Fruit fly (Drosophila melanogaster) whole organism, embryonic: ENCODE measurements around the gene dgrn.
A peak's percentile ranks its signal among the peaks of the same experiment; 100 is the strongest.

Experiments
- Abd-B ChIP-seq: fragments of 200-800 bp; sonication (Bioruptor generic); optimal IDR thresholded peaks from 2 replicates; lab custom pipeline; 2018; ENCODE audit warnings: missing biosample characterization, mild to moderate bottlenecking, missing genetic modification characterization, moderate library complexity
- Adf1 ChIP-seq: fragments of 200-800 bp; sonication (Bioruptor generic); IDR thresholded peaks from 2 replicates; pipeline ENCODE4 v1.3.6; 2022; ENCODE audit warnings: missing biosample characterization, missing genetic modification characterization
- Aef1 ChIP-seq: fragments of 200-800 bp; sonication (Bioruptor generic); IDR thresholded peaks from 3 replicates; pipeline ENCODE4 v1.3.6; 2022; ENCODE audit warnings: missing biosample characterization, missing genetic modification characterization
- CG11247 ChIP-seq: fragments of 200-800 bp; sonication (Bioruptor generic); IDR thresholded peaks from 2 replicates; pipeline ENCODE4 v1.3.6; 2022; ENCODE audit warnings: missing biosample characterization, missing genetic modification characterization
- CG11723 ChIP-seq: fragments of 200-800 bp; sonication (Bioruptor generic); optimal IDR thresholded peaks from 2 replicates; lab custom pipeline; 2017; ENCODE audit warnings: missing biosample characterization, mild to moderate bottlenecking, missing genetic modification characterization
- CG12236 ChIP-seq: fragments of 200-800 bp; sonication (Bioruptor generic); optimal IDR thresholded peaks from 2 replicates; lab custom pipeline; 2016; ENCODE audit warnings: missing biosample characterization, missing genetic modification characterization
- CG16779 ChIP-seq: fragments of 200-800 bp; sonication (Bioruptor generic); IDR thresholded peaks from 2 replicates; pipeline ENCODE4 v1.3.6; 2022; ENCODE audit warnings: missing biosample characterization, missing genetic modification characterization
- CG16815 ChIP-seq: fragments of 200-800 bp; sonication (Bioruptor generic); optimal IDR thresholded peaks from 3 replicates; lab custom pipeline; 2017; ENCODE audit warnings: missing biosample characterization, mild to moderate bottlenecking, missing genetic modification characterization
- CG2116 ChIP-seq: fragments of 200-800 bp; sonication (Bioruptor generic); optimal IDR thresholded peaks from 3 replicates; lab custom pipeline; 2018; ENCODE audit warnings: missing biosample characterization, mild to moderate bottlenecking, missing genetic modification characterization
- CG2199 ChIP-seq: fragments of 200-800 bp; sonication (Bioruptor generic); IDR thresholded peaks from 3 replicates; pipeline ENCODE4 v1.3.6; 2022; ENCODE audit warnings: missing biosample characterization, missing genetic modification characterization
- CG2678 ChIP-seq: fragments of 200-800 bp; sonication (Bioruptor generic); optimal IDR thresholded peaks from 3 replicates; lab custom pipeline; 2019; ENCODE audit warnings: missing biosample characterization, mild to moderate bottlenecking, missing genetic modification characterization, moderate library complexity
- CG2889 ChIP-seq: fragments of 200-800 bp; sonication (Bioruptor generic); IDR thresholded peaks from 3 replicates; pipeline ENCODE4 v1.3.6; 2022; ENCODE audit warnings: missing biosample characterization, missing genetic modification characterization
- CG34376 ChIP-seq: fragments of 200-800 bp; sonication (Bioruptor generic); optimal IDR thresholded peaks from 2 replicates; lab custom pipeline; 2018; ENCODE audit warnings: missing biosample characterization, mild to moderate bottlenecking, missing genetic modification characterization
- CG3726 ChIP-seq: fragments of 200-800 bp; sonication (Bioruptor generic); IDR thresholded peaks from 3 replicates; pipeline ENCODE4, ENCODE4 v1.3.6; 2022; ENCODE audit warnings: missing biosample characterization, missing genetic modification characterization
- CG4617 ChIP-seq: fragments of 200-800 bp; sonication (Bioruptor generic); optimal IDR thresholded peaks from 3 replicates; lab custom pipeline; 2016; ENCODE audit warnings: missing biosample characterization, missing genetic modification characterization, borderline replicate concordance
- CG8478 ChIP-seq: fragments of >200 bp; optimal IDR thresholded peaks from 2 replicates; lab custom pipeline; 2018
- CG8944 ChIP-seq: fragments of 200-800 bp; sonication (Bioruptor generic); optimal IDR thresholded peaks from 3 replicates; lab custom pipeline; 2016; ENCODE audit warnings: missing biosample characterization, missing genetic modification characterization
- D ChIP-seq, 2 experiments: fragments of 200-800 bp in 1 of 2; fragments of >200 bp in 1 of 2; sonication (Bioruptor generic) in 1 of 2; optimal IDR thresholded peaks; 2 replicates in 1 of 2; 3 replicates in 1 of 2; lab custom pipeline; 2017; ENCODE audit warnings: mild to moderate bottlenecking in 1 of 2, missing biosample characterization in 1 of 2, missing genetic modification characterization in 1 of 2, missing genetic modification reagents in 1 of 2
- Dad ChIP-seq: fragments of 200-800 bp; sonication (Bioruptor generic); optimal IDR thresholded peaks from 3 replicates; lab custom pipeline; 2016; ENCODE audit warnings: missing biosample characterization, missing genetic modification characterization
- Dfd ChIP-seq, 2 experiments: fragments of >200 bp; optimal IDR thresholded peaks; 2 replicates each; lab custom pipeline; 2017; ENCODE audit warnings: missing biosample characterization in 2 of 2, missing genetic modification characterization in 2 of 2
- Doc2 ChIP-seq: fragments of 200-800 bp; sonication (Bioruptor generic); IDR thresholded peaks from 2 replicates; pipeline ENCODE4 v1.3.6; 2022; ENCODE audit warnings: missing biosample characterization, missing genetic modification characterization
- GATAe ChIP-seq: fragments of 200-800 bp; sonication (Bioruptor generic); conservative IDR thresholded peaks from 2 replicates; pipeline ENCODE4 v1.3.6; 2022; ENCODE audit warnings: missing biosample characterization, missing genetic modification characterization
- Hmx ChIP-seq: fragments of 200-800 bp; sonication (Bioruptor generic); optimal IDR thresholded peaks from 2 replicates; lab custom pipeline; 2016; ENCODE audit warnings: missing biosample characterization, missing genetic modification characterization
- Med ChIP-seq: fragments of 200-800 bp; sonication (Bioruptor generic); peaks from one replicate; lab custom pipeline; 2016; ENCODE audit warnings: missing biosample characterization, missing genetic modification characterization, mild to moderate bottlenecking, inconsistent platforms, moderate library complexity
- PHDP ChIP-seq: fragments of 200-800 bp; sonication (Bioruptor generic); optimal IDR thresholded peaks from 3 replicates; lab custom pipeline; 2018; ENCODE audit warnings: missing biosample characterization, mild to moderate bottlenecking, missing genetic modification characterization, moderate library complexity
- Pdp1 ChIP-seq, 2 experiments: fragments of 200-800 bp; sonication (Bioruptor generic); optimal IDR thresholded peaks; 3 replicates each; lab custom pipeline; 2016; ENCODE audit warnings: missing biosample characterization in 2 of 2, missing genetic modification characterization in 2 of 2, mild to moderate bottlenecking in 1 of 2, moderate library complexity in 1 of 2
- chinmo ChIP-seq: fragments of 200-800 bp; sonication (Bioruptor generic); IDR thresholded peaks from 4 replicates; pipeline ENCODE4 v1.3.6; 2022; ENCODE audit warnings: missing biosample characterization, missing genetic modification characterization; ENCODE audit not compliant: partially characterized antibody
- crol ChIP-seq: fragments of 200-800 bp; sonication (Bioruptor generic); IDR thresholded peaks from 2 replicates; pipeline ENCODE4 v1.3.6; 2022; ENCODE audit warnings: missing biosample characterization, missing genetic modification characterization
- cwo ChIP-seq: fragments of 200-800 bp; sonication (Bioruptor generic); optimal IDR thresholded peaks from 3 replicates; lab custom pipeline; 2017; ENCODE audit warnings: missing biosample characterization, missing genetic modification characterization, mild to moderate bottlenecking, moderate library complexity, missing genetic modification reagents
- dimm ChIP-seq: fragments of 200-800 bp; sonication (Bioruptor generic); IDR thresholded peaks from 2 replicates; pipeline ENCODE4 v1.3.6; 2022; ENCODE audit warnings: missing biosample characterization, missing genetic modification characterization
- exex ChIP-seq: fragments of 200-800 bp; sonication (Bioruptor generic); optimal IDR thresholded peaks from 4 replicates; lab custom pipeline; 2018; ENCODE audit warnings: missing biosample characterization, mild to moderate bottlenecking, missing genetic modification characterization, moderate library complexity
- fd96Cb ChIP-seq: fragments of 200-800 bp; sonication (Bioruptor generic); optimal IDR thresholded peaks from 2 replicates; lab custom pipeline; 2018; ENCODE audit warnings: missing biosample characterization, mild to moderate bottlenecking, missing genetic modification characterization, moderate library complexity
- grn ChIP-seq: fragments of 200-800 bp; sonication (Bioruptor generic); optimal IDR thresholded peaks from 3 replicates; lab custom pipeline; 2017; ENCODE audit warnings: missing biosample characterization, missing genetic modification characterization
- hb ChIP-seq: fragments of 200-800 bp; sonication (Bioruptor generic); IDR thresholded peaks from 3 replicates; pipeline ENCODE4 v1.3.6; 2022; ENCODE audit warnings: missing biosample characterization, missing genetic modification characterization; ENCODE audit not compliant: partially characterized antibody
- kni ChIP-seq: fragments of 200-800 bp; sonication (Bioruptor generic); optimal IDR thresholded peaks from 3 replicates; lab custom pipeline; 2017; ENCODE audit warnings: mild to moderate bottlenecking, missing biosample characterization, missing genetic modification reagents, missing genetic modification characterization
- mirr ChIP-seq: fragments of 200-800 bp; sonication (Bioruptor generic); optimal IDR thresholded peaks from 3 replicates; lab custom pipeline; 2018; ENCODE audit warnings: missing biosample characterization, mild to moderate bottlenecking, missing genetic modification characterization
- nau ChIP-seq: fragments of 200-800 bp; sonication (Bioruptor generic); optimal IDR thresholded peaks from 3 replicates; lab custom pipeline; 2017; ENCODE audit warnings: missing biosample characterization, mild to moderate bottlenecking, missing genetic modification characterization, missing genetic modification reagents
- pho ChIP-seq: fragments of 200-800 bp; sonication (Bioruptor generic); optimal IDR thresholded peaks from 2 replicates; lab custom pipeline; 2016; ENCODE audit warnings: missing biosample characterization, missing genetic modification characterization
- pnt ChIP-seq: fragments of 200-800 bp; sonication (Bioruptor generic); optimal IDR thresholded peaks from 3 replicates; lab custom pipeline; 2016; ENCODE audit warnings: missing biosample characterization, missing genetic modification characterization
- schlank ChIP-seq: fragments of 200-800 bp; sonication (Bioruptor generic); optimal IDR thresholded peaks from 2 replicates; lab custom pipeline; 2018; ENCODE audit warnings: missing biosample characterization, mild to moderate bottlenecking, missing genetic modification characterization
- sug ChIP-seq: fragments of 200-800 bp; optimal IDR thresholded peaks from 2 replicates; lab custom pipeline; 2019; ENCODE audit warnings: missing biosample characterization, mild to moderate bottlenecking, missing genetic modification characterization, moderate library complexity
- zfh1 ChIP-seq: fragments of 200-800 bp; sonication (Bioruptor generic); IDR thresholded peaks from 3 replicates; pipeline ENCODE4 v1.3.6; 2022; ENCODE audit warnings: missing biosample characterization, missing genetic modification characterization

dgrn gene

dm6 chr3R:5841290-5841689 lies 16.9 kb downstream of the dgrn start:
- TF ChIP-seq D (optimal IDR thresholded peaks at IDR 0.05; lab: Kevin White, UChicago) (no peak), D (GFP tag; optimal IDR thresholded peaks at IDR 0.05; lab: Kevin White, UChicago) (no peak), Pdp1 (GFP tag; optimal IDR thresholded peaks at IDR 0.05; lab: Kevin White, UChicago) (peak in 1 of 2 experiments; percentile 22), CG2678 (no peak), exex (tag; lab: Kevin White, UChicago) (peak; percentile 96), CG2116 (no peak), grn (GFP tag; lab: Kevin White, UChicago) (peak; percentile 82), CG3726 (GFP tag; lab: Robert Waterston, UW) (no peak), Doc2 (no peak), Dad (GFP tag; lab: Kevin White, UChicago) (no peak), crol (GFP tag; lab: Robert Waterston, UW) (no peak), CG11723 (GFP tag; lab: Kevin White, UChicago) (no peak), CG2889 (no peak), CG34376 (GFP tag; lab: Kevin White, UChicago) (peak; percentile 73), Dfd (GFP tag; optimal IDR thresholded peaks at IDR 0.05; lab: Kevin White, UChicago) (no peak), dimm (GFP tag; lab: Robert Waterston, UW) (no peak), CG16815 (no peak), CG12236 (GFP tag; lab: Kevin White, UChicago) (no peak), pnt (GFP tag; lab: Kevin White, UChicago) (no peak), Med (peak; percentile 21), CG11247 (no peak), pho (no peak), CG8944 (GFP tag; lab: Kevin White, UChicago) (no peak), cwo (GFP tag; lab: Kevin White, UChicago) (peak; percentile 88), Abd-B (GFP tag; lab: Kevin White, UChicago) (no peak), fd96Cb (no peak), chinmo (0 out of 4 replicates have a peak, but pooled peaks have one; percentile 17), nau (GFP tag; lab: Kevin White, UChicago) (no peak), sug (tag; lab: Kevin White, UChicago) (peak; percentile 74), schlank (tag; lab: Kevin White, UChicago) (no peak), mirr (GFP tag; lab: Kevin White, UChicago) (peak; percentile 75), hb (GFP tag; lab: Robert Waterston, UW) (no peak), zfh1 (GFP tag; lab: Robert Waterston, UW) (no peak), Adf1 (GFP tag; lab: Robert Waterston, UW) (no peak), PHDP (no peak), CG16779 (GFP tag; lab: Robert Waterston, UW) (no peak), CG8478 (lab: Kevin White, UChicago) (no peak), Aef1 (no peak)

- TF ChIP-seq CG4617 (GFP tag; lab: Kevin White, UChicago) (no peak), GATAe (GFP tag; lab: Robert Waterston, UW) (no peak), Hmx (GFP tag; lab: Kevin White, UChicago) (no peak), kni (no peak), CG2199 (peak; percentile 64; the same call in 1 of the 3 replicates), grn (GFP tag; lab: Kevin White, UChicago) (peak; percentile 12)
These were observed 19.1 kb downstream of the dgrn start for dm6 chr3R:5843516-5843915.
